Fruit fly (Drosophila melanogaster) whole organism, embryonic: ENCODE results near the gene CG17239.

ENCODE experiments used
- B-H2 ChIP-seq: fragments of 200-800 bp; sonication (Bioruptor generic); optimal IDR thresholded peaks from 2 replicates; lab custom pipeline; 2018; ENCODE audit warnings: missing biosample characterization, mild to moderate bottlenecking, missing genetic modification characterization
- Bteb2 ChIP-seq: fragments of 200-800 bp; sonication (Bioruptor generic); optimal IDR thresholded peaks from 2 replicates; lab custom pipeline; 2016; ENCODE audit warnings: missing biosample characterization, missing genetic modification characterization
- CG11696 ChIP-seq: fragments of 200-800 bp; sonication (Bioruptor generic); IDR thresholded peaks from 2 replicates; pipeline ENCODE4 v1.3.6; 2022; ENCODE audit warnings: missing biosample characterization, missing genetic modification characterization
- CG11723 ChIP-seq: fragments of 200-800 bp; sonication (Bioruptor generic); optimal IDR thresholded peaks from 2 replicates; lab custom pipeline; 2017; ENCODE audit warnings: missing biosample characterization, mild to moderate bottlenecking, missing genetic modification characterization
- CG12104 ChIP-seq: fragments of 200-800 bp; sonication (Bioruptor generic); optimal IDR thresholded peaks from 3 replicates; lab custom pipeline; 2016; ENCODE audit warnings: missing biosample characterization, missing genetic modification characterization
- CG12219 ChIP-seq: fragments of 200-800 bp; sonication (Bioruptor generic); optimal IDR thresholded peaks from 3 replicates; lab custom pipeline; 2018; ENCODE audit warnings: missing biosample characterization, mild to moderate bottlenecking, missing genetic modification characterization
- CG14860 ChIP-seq: fragments of 200-800 bp; sonication (Bioruptor generic); IDR thresholded peaks from 3 replicates; pipeline ENCODE4 v1.3.6; 2022; ENCODE audit warnings: missing biosample characterization, missing genetic modification characterization; ENCODE audit not compliant: partially characterized antibody
- CG16779 ChIP-seq: fragments of 200-800 bp; sonication (Bioruptor generic); IDR thresholded peaks from 2 replicates; pipeline ENCODE4 v1.3.6; 2022; ENCODE audit warnings: missing biosample characterization, missing genetic modification characterization
- CG17186 ChIP-seq: fragments of 200-800 bp; sonication (Bioruptor generic); optimal IDR thresholded peaks from 3 replicates; lab custom pipeline; 2017; ENCODE audit warnings: missing biosample characterization, missing genetic modification reagents, missing genetic modification characterization
- CG3281 ChIP-seq: fragments of 200-800 bp; sonication (Bioruptor generic); optimal IDR thresholded peaks from 3 replicates; lab custom pipeline; 2017; ENCODE audit warnings: missing biosample characterization, mild to moderate bottlenecking, missing genetic modification characterization
- CG3838 ChIP-seq: fragments of 200-800 bp; sonication (Bioruptor generic); optimal IDR thresholded peaks from 3 replicates; lab custom pipeline; 2016; ENCODE audit warnings: missing biosample characterization, missing genetic modification characterization
- CG43689 ChIP-seq: fragments of 200-800 bp; sonication (Bioruptor generic); IDR thresholded peaks from 2 replicates; pipeline ENCODE4 v1.3.6; 2022; ENCODE audit warnings: missing biosample characterization, missing genetic modification characterization
- CG4424 ChIP-seq: fragments of 200-800 bp; sonication (Bioruptor generic); optimal IDR thresholded peaks from 3 replicates; lab custom pipeline; 2016; ENCODE audit warnings: missing biosample characterization, missing genetic modification characterization
- CG4854 ChIP-seq: fragments of 200-800 bp; sonication (Bioruptor generic); optimal IDR thresholded peaks from 2 replicates; lab custom pipeline; 2016; ENCODE audit warnings: missing biosample characterization, missing genetic modification characterization, inconsistent platforms
- CG5180 ChIP-seq: fragments of 200-800 bp; sonication (Bioruptor generic); optimal IDR thresholded peaks from 3 replicates; lab custom pipeline; 2017; ENCODE audit warnings: missing biosample characterization, missing genetic modification characterization, mild to moderate bottlenecking, moderate library complexity, missing genetic modification reagents
- CG7786 ChIP-seq: fragments of 200-800 bp; sonication (Bioruptor generic); optimal IDR thresholded peaks from 2 replicates; lab custom pipeline; 2016; ENCODE audit warnings: missing biosample characterization, missing genetic modification characterization
- CG7839 ChIP-seq: fragments of 200-800 bp; sonication (Bioruptor generic); optimal IDR thresholded peaks from 3 replicates; lab custom pipeline; 2018; ENCODE audit warnings: missing biosample characterization, mild to moderate bottlenecking, missing genetic modification characterization, moderate library complexity
- CG7963 ChIP-seq: fragments of 200-800 bp; sonication (Bioruptor generic); IDR thresholded peaks from 3 replicates; pipeline ENCODE4 v1.3.6; 2022; ENCODE audit warnings: missing biosample characterization, missing genetic modification characterization; ENCODE audit not compliant: partially characterized antibody
- CG8359 ChIP-seq: fragments of 200-800 bp; sonication (Bioruptor generic); optimal IDR thresholded peaks from 2 replicates; lab custom pipeline; 2017; ENCODE audit warnings: missing biosample characterization, mild to moderate bottlenecking, missing genetic modification characterization, borderline replicate concordance
- CG8765 ChIP-seq: fragments of 200-800 bp; sonication (Bioruptor generic); IDR thresholded peaks from 2 replicates; pipeline ENCODE4 v1.3.6; 2022; ENCODE audit warnings: missing biosample characterization, missing genetic modification characterization
- CHES-1-like ChIP-seq: fragments of 200-800 bp; sonication (Bioruptor generic); optimal IDR thresholded peaks from 2 replicates; lab custom pipeline; 2016; ENCODE audit warnings: missing biosample characterization, missing genetic modification characterization
- CkIIα-i1 ChIP-seq: fragments of 200-800 bp; sonication (Bioruptor generic); IDR thresholded peaks from 2 replicates; pipeline ENCODE4 v1.3.6; 2022; ENCODE audit warnings: missing biosample characterization, missing genetic modification characterization
- Doc3 ChIP-seq: fragments of 200-800 bp; sonication (Bioruptor generic); IDR thresholded peaks from 3 replicates; pipeline ENCODE4 v1.3.6; 2022; ENCODE audit warnings: missing biosample characterization, missing genetic modification characterization; ENCODE audit not compliant: partially characterized antibody
- Dp ChIP-seq: fragments of 200-800 bp; sonication (Bioruptor generic); optimal IDR thresholded peaks from 2 replicates; lab custom pipeline; 2018; ENCODE audit warnings: missing biosample characterization, mild to moderate bottlenecking, missing genetic modification characterization, moderate library complexity
- Fer3 ChIP-seq: fragments of 200-800 bp; sonication (Bioruptor generic); optimal IDR thresholded peaks from 2 replicates; lab custom pipeline; 2018; ENCODE audit warnings: missing biosample characterization, mild to moderate bottlenecking, missing genetic modification characterization, moderate library complexity
- Hsf ChIP-seq: fragments of 200-800 bp; sonication (Bioruptor generic); optimal IDR thresholded peaks from 3 replicates; lab custom pipeline; 2016; ENCODE audit warnings: missing biosample characterization, missing genetic modification characterization
- Sry-β ChIP-seq: fragments of 200-800 bp; sonication (Bioruptor generic); optimal IDR thresholded peaks from 2 replicates; lab custom pipeline; 2018; ENCODE audit warnings: missing biosample characterization, mild to moderate bottlenecking, missing genetic modification characterization, moderate library complexity
- Usf ChIP-seq: fragments of 200-800 bp; sonication (Bioruptor generic); optimal IDR thresholded peaks from 2 replicates; lab custom pipeline; 2017; ENCODE audit warnings: missing genotype, missing biosample characterization, missing genetic modification characterization
- az2 ChIP-seq: fragments of 200-800 bp; sonication (Bioruptor generic); optimal IDR thresholded peaks from 3 replicates; lab custom pipeline; 2016; ENCODE audit warnings: missing biosample characterization, missing genetic modification characterization
- cato ChIP-seq: fragments of 200-800 bp; sonication (Bioruptor generic); optimal IDR thresholded peaks from 2 replicates; lab custom pipeline; 2016; ENCODE audit warnings: missing biosample characterization, missing genetic modification characterization, borderline replicate concordance
- crc ChIP-seq: fragments of 200-800 bp; sonication (Bioruptor generic); optimal IDR thresholded peaks from 2 replicates; lab custom pipeline; 2016; ENCODE audit warnings: missing biosample characterization, missing genetic modification characterization
- cwo ChIP-seq: fragments of 200-800 bp; sonication (Bioruptor generic); optimal IDR thresholded peaks from 3 replicates; lab custom pipeline; 2017; ENCODE audit warnings: missing biosample characterization, missing genetic modification characterization, mild to moderate bottlenecking, moderate library complexity, missing genetic modification reagents
- en ChIP-seq: fragments of 200-800 bp; sonication (Bioruptor generic); optimal IDR thresholded peaks from 2 replicates; lab custom pipeline; 2016; ENCODE audit warnings: missing biosample characterization, missing genetic modification characterization
- gce ChIP-seq: fragments of 200-800 bp; sonication (Bioruptor generic); IDR thresholded peaks from 3 replicates; pipeline ENCODE4 v1.3.6; 2022; ENCODE audit warnings: missing biosample characterization, missing genetic modification characterization
- hkb ChIP-seq, 2 experiments: fragments of 200-800 bp in 1 of 2; fragments of >200 bp in 1 of 2; sonication (Bioruptor generic) in 1 of 2; IDR thresholded peaks in 1 of 2; optimal IDR thresholded peaks in 1 of 2; 2 replicates each; pipeline versions ENCODE4 v1.3.6 to Lab custom; 2017 to 2022; ENCODE audit warnings: missing biosample characterization in 1 of 2, missing genetic modification characterization in 1 of 2
- ken ChIP-seq: fragments of 200-800 bp; sonication (Bioruptor generic); IDR thresholded peaks from 3 replicates; pipeline ENCODE4 v1.3.6; 2022; ENCODE audit warnings: missing biosample characterization, missing genetic modification characterization
- lilli ChIP-seq: fragments of 200-800 bp; sonication (Bioruptor generic); optimal IDR thresholded peaks from 3 replicates; lab custom pipeline; 2016; ENCODE audit warnings: missing biosample characterization, missing genetic modification characterization
- nerfin-2 ChIP-seq: fragments of 200-800 bp; sonication (Bioruptor generic); IDR thresholded peaks from 2 replicates; pipeline ENCODE4 v1.3.6; 2022; ENCODE audit warnings: missing biosample characterization, missing genetic modification characterization; ENCODE audit not compliant: partially characterized antibody
- odd ChIP-seq: fragments of 200-800 bp; sonication (Bioruptor generic); optimal IDR thresholded peaks from 2 replicates; lab custom pipeline; 2017; ENCODE audit warnings: missing biosample characterization, mild to moderate bottlenecking, missing genetic modification characterization
- org-1 ChIP-seq: fragments of 200-800 bp; sonication (Bioruptor generic); optimal IDR thresholded peaks from 2 replicates; lab custom pipeline; 2017; ENCODE audit warnings: missing biosample characterization, missing genetic modification characterization
- p53 ChIP-seq: fragments of 200-800 bp; sonication (Bioruptor generic); optimal IDR thresholded peaks from 2 replicates; lab custom pipeline; 2016; ENCODE audit warnings: missing biosample characterization, missing genetic modification characterization
- peb ChIP-seq: fragments of 200-800 bp; sonication (Bioruptor generic); IDR thresholded peaks from 2 replicates; pipeline ENCODE4 v1.3.6; 2022; ENCODE audit warnings: missing biosample characterization, missing genetic modification characterization
- prd ChIP-seq, 3 experiments: fragments of >200 bp in 2 of 3; fragments of 200-800 bp in 1 of 3; sonication (Bioruptor generic) in 1 of 3; optimal IDR thresholded peaks in 2 of 3; IDR thresholded peaks in 1 of 3; 2 replicates in 2 of 3; 3 replicates in 1 of 3; pipeline versions ENCODE4 v1.3.6 to Lab custom; 2017 to 2022; ENCODE audit warnings: missing biosample characterization in 1 of 3, missing genetic modification characterization in 1 of 3
- pros ChIP-seq: fragments of 200-800 bp; sonication (Bioruptor generic); optimal IDR thresholded peaks from 3 replicates; lab custom pipeline; 2019; ENCODE audit warnings: missing biosample characterization, mild to moderate bottlenecking, missing genetic modification characterization, moderate library complexity
- pzg ChIP-seq: fragments of 200-800 bp; sonication (Bioruptor generic); optimal IDR thresholded peaks from 3 replicates; lab custom pipeline; 2018; ENCODE audit warnings: missing biosample characterization, mild to moderate bottlenecking, missing genetic modification characterization, moderate library complexity
- salm ChIP-seq: fragments of 200-800 bp; sonication (Bioruptor generic); optimal IDR thresholded peaks from 2 replicates; lab custom pipeline; 2018; ENCODE audit warnings: missing biosample characterization, mild to moderate bottlenecking, missing genetic modification characterization
- toy ChIP-seq: fragments of 200-800 bp; sonication (Bioruptor generic); IDR thresholded peaks from 2 replicates; pipeline ENCODE4 v1.3.6; 2022; ENCODE audit warnings: missing biosample characterization, missing genetic modification characterization

The CG17239 gene

DNA sequence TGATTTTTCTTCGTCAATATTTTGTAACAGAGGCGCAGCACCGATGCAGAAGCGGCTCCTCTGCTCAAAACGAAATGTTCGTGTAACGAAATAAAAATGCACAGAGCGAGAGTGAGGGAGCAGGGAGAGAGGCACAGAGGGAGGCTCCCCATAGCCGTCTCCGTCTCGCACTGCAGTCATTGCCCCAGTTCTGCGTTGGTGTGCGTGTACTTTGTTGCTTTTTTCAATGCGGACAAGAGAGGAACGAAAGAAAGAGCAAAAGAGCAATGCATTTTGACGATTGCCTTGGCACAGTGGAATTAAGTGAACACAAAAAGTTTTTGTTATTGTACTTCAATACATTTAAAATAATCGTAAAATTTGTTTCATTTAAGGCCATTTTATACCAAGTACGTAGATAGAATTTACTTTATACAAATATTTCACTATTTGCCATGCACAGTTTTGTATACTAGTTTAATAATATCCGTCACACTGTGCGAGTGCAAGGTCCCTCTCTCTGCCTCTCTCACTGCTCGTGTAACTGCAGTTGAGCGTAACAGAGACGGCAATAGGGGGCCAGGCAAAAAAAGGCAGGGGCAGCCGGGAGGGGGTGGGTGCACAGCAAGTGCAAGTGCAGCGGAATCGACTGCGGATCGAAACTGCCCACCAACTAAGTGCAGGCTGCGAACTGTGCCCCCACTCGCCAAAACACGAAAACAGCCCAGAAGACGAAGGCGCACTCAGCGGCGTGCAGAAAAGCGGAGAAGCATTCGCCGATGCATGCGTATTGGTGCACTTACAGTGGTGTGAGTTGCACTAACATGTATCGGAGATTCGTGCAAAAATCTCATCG is 49.9 kb downstream of the CG17239 start (continued):
- peak; percentile 92 for TF ChIP-seq toy (GFP tag; lab: Robert Waterston, UW)
- TF ChIP-seq CG3281 (GFP tag; lab: Kevin White, UChicago): peak; percentile 80
- peak; percentile 99 for TF ChIP-seq CG8765
- peak; percentile 94 for TF ChIP-seq CG7786
- TF ChIP-seq nerfin-2 (GFP tag; lab: Robert Waterston, UW): peak; percentile 83
- TF ChIP-seq CG43689 (GFP tag; lab: Robert Waterston, UW): peak; percentile 93
- TF ChIP-seq CG8359 (GFP tag; lab: Kevin White, UChicago): peak; percentile 96
- TF ChIP-seq odd (GFP tag; lab: Kevin White, UChicago): peak; percentile 97
- peak; percentile 77 for TF ChIP-seq pros (GFP tag; lab: Kevin White, UChicago)
- peak; percentile 79 for TF ChIP-seq Sry-β
- peak; percentile 99 for TF ChIP-seq ken (GFP tag; lab: Robert Waterston, UW)
- TF ChIP-seq Fer3 (tag; lab: Kevin White, UChicago): peak; percentile 94
- peak; percentile 99 for TF ChIP-seq CG12219 (GFP tag; lab: Kevin White, UChicago)
- TF ChIP-seq org-1 (GFP tag; lab: Kevin White, UChicago): peak; percentile 99
- TF ChIP-seq Bteb2 (GFP tag; lab: Kevin White, UChicago): peak; percentile 93
- peak; percentile 93 for TF ChIP-seq CG3838
- TF ChIP-seq CHES-1-like (GFP tag; lab: Kevin White, UChicago): peak; percentile 95
- peak; percentile 100 for TF ChIP-seq gce (GFP tag; lab: Robert Waterston, UW)
- TF ChIP-seq en (GFP tag; lab: Kevin White, UChicago): peak; percentile 97
- TF ChIP-seq Doc3 (GFP tag; lab: Robert Waterston, UW): peak; percentile 66
- TF ChIP-seq Hsf (GFP tag; lab: Kevin White, UChicago): peak; percentile 98
- peak; percentile 98 for TF ChIP-seq CG12104 (GFP tag; lab: Kevin White, UChicago)
- TF ChIP-seq cwo (GFP tag; lab: Kevin White, UChicago): peak; percentile 90
- TF ChIP-seq lilli (GFP tag; lab: Kevin White, UChicago): peak; percentile 97
- TF ChIP-seq CG11723: peak; percentile 97
- TF ChIP-seq Usf (GFP tag; lab: Kevin White, UChicago): peak; percentile 93
- TF ChIP-seq CG14860 (GFP tag; lab: Robert Waterston, UW): peak; percentile 85
- no peak for TF ChIP-seq pzg
- no peak for TF ChIP-seq B-H2 (GFP tag; lab: Kevin White, UChicago)
- TF ChIP-seq Dp (GFP tag; lab: Kevin White, UChicago): peak; percentile 26
- TF ChIP-seq cato: peak; percentile 99
- TF ChIP-seq CG16779: 0 out of 2 replicates have a peak, but pooled peaks have one; percentile 35
- TF ChIP-seq CG4424 (GFP tag; lab: Kevin White, UChicago): peak; percentile 99
- peak; percentile 65 for TF ChIP-seq CG7963
- peak; percentile 96 for TF ChIP-seq crc (GFP tag; lab: Kevin White, UChicago)
- TF ChIP-seq CG17186 (GFP tag; lab: Kevin White, UChicago): peak; percentile 97
- peak; percentile 99 for TF ChIP-seq salm (tag; lab: Kevin White, UChicago)
- peak; percentile 74; the same call in 1 of the 2 replicates for TF ChIP-seq CkIIα-i1 (GFP tag; lab: Robert Waterston, UW)
- peak; percentile 99 for TF ChIP-seq CG7839 (tag; lab: Kevin White, UChicago)
- TF ChIP-seq az2 (GFP tag; lab: Kevin White, UChicago): peak; percentile 100
- TF ChIP-seq hkb (optimal IDR thresholded peaks at IDR 0.05; lab: Kevin White, UChicago): no peak
- TF ChIP-seq hkb (GFP tag; IDR thresholded peaks at IDR 0.05; lab: Robert Waterston, UW): peak; percentile 99
- TF ChIP-seq CG4854 (GFP tag; lab: Kevin White, UChicago): peak; percentile 96
- TF ChIP-seq peb (GFP tag; lab: Robert Waterston, UW): peak; percentile 99
- no peak for TF ChIP-seq prd (optimal IDR thresholded peaks at IDR 0.05; lab: Kevin White, UChicago)
- peak; percentile 99 for TF ChIP-seq prd (GFP tag; IDR thresholded peaks at IDR 0.05; lab: Robert Waterston, UW)
- peak; percentile 95 for TF ChIP-seq CG11696
- peak; percentile 91 for TF ChIP-seq CG5180 (GFP tag; lab: Kevin White, UChicago)
- TF ChIP-seq p53 (GFP tag; lab: Kevin White, UChicago): peak; percentile 91
